Worm (Caenorhabditis elegans): ENCODE data around the gene Y45G5AM.9.

Gene Y45G5AM.9

DNA sequence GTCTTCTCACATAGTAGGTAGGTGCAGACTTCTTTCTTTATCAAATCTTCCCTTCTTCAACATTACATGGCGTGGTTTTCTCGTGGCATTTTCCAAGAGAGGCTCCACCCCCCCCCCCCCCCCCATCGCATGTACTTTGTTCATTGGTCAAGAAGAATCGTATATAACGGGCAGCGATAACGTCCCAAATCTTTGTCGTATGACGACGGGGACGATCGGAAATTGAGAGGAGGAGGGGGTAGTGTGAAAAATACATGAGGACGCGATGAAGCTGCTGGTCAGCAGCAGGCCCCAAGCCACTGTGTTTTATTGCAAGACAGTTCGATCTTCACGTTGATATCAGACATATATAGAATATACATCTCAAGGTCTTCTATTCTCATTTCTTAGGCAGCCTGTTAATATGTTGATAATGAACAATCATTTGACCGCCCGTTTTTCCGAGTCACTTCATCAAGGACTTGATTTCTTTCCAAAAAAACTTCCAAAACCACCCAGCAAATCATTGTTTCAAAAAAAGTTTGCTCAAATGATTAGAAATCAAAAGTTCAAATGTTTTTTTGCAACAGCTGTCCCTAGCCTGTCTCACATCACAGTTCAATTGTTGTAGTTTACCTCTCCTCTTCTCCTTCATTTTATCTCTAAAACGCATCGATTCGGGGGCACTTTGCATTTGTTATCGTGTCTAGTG is 7.8 kb downstream of the Y45G5AM.9 start (continued):
- no peak for TF ChIP-seq egl-43 (GFP tag; IDR thresholded peaks at IDR 0.05)
- peak; percentile 90 for TF ChIP-seq hlh-11 (tag; optimal IDR thresholded peaks at IDR 0.05)
- peak; percentile 82 for TF ChIP-seq dmd-6 (GFP tag; IDR thresholded peaks at IDR 0.05)
- TF ChIP-seq unc-39 (tag; optimal IDR thresholded peaks at IDR 0.05), result no peak
- TF ChIP-seq mes-2 (tag; optimal IDR thresholded peaks at IDR 0.05; ENCODE audit: poor library complexity, severe bottlenecking), result peak; percentile 14
- TF ChIP-seq pqm-1 (tag; optimal IDR thresholded peaks at IDR 0.05), result no peak
- peak; percentile 5 for TF ChIP-seq spr-3 (GFP tag; optimal IDR thresholded peaks at IDR 0.05)
- TF ChIP-seq arid-1 (GFP tag; conservative IDR thresholded peaks at IDR 0.05), result 0 out of 2 replicates have a peak, but pooled peaks have one; percentile 33
- TF ChIP-seq rbr-2 (tag; optimal IDR thresholded peaks at IDR 0.05), result no peak
- TF ChIP-seq dpl-1 (GFP tag; optimal IDR thresholded peaks at IDR 0.05), result no peak
- no peak for TF ChIP-seq ztf-11 (tag; optimal IDR thresholded peaks at IDR 0.05)
- no peak for TF ChIP-seq dmd-8 (GFP tag; IDR thresholded peaks at IDR 0.05)
- TF ChIP-seq lir-3 (tag; optimal IDR thresholded peaks at IDR 0.05), result no peak
- TF ChIP-seq duxl-1 (tag; optimal IDR thresholded peaks at IDR 0.05; ENCODE audit: poor library complexity), result peak; percentile 36
- no peak for TF ChIP-seq daf-8 (GFP tag; IDR thresholded peaks at IDR 0.05)
- TF ChIP-seq mdt-29 (GFP tag; IDR thresholded peaks at IDR 0.05), result 0 out of 2 replicates have a peak, but pooled peaks have one; percentile 34
- TF ChIP-seq skn-1 (tag; optimal IDR thresholded peaks at IDR 0.05), result no peak

DNA sequence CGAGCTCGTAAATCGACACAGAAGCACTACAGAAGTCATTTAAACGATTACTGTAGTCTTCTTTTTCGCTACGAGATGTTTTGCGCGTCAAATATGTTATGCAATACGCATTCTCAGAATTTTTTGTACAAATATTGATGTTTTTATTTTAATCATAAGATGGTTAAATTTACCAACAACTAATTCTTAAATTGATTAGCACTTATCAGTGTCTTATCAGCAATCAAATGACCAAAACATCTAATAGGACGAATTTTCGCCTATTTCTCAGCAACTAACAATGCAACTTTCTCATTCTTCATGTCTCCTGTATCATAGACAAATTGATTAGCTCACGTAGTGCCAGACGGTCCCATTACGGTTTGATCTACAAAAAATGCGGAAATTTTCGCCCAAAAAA is 8.6 kb downstream of the Y45G5AM.9 start:
- TF ChIP-seq R02D3.7 (tag; optimal IDR thresholded peaks at IDR 0.05) (no peak), nhr-28 (tag; optimal IDR thresholded peaks at IDR 0.05) (peak; percentile 6), lsy-2 (tag; optimal IDR thresholded peaks at IDR 0.05) (no peak), zip-11 (GFP tag; IDR thresholded peaks at IDR 0.05) (no peak), daf-16 (GFP tag; optimal IDR thresholded peaks at IDR 0.05) (no peak), daf-16 (tag; optimal IDR thresholded peaks at IDR 0.05) (peak; percentile 54)

DNA sequence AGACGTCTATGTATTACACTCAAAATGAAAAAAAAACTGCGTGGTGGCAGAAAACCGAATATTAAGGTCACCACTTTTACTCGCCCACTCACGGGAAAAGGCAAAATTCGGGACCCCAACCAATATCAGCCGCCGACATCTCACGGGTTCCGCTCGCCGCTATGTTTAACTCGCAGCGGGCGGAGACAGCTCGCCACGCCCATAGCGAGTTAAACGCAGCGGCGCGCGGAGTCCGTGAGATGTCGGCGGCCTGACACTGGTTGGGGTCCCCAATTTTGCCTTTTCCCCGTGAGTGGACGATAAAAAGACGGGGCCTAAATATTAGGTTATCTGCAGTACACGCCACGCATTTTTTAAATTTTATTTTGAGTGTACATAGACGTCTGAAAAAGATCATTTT is 11.9 kb downstream of the Y45G5AM.9 start:
- TF ChIP-seq daf-19 (GFP tag; conservative IDR thresholded peaks at IDR 0.05), result no peak
- no peak for TF ChIP-seq egl-27 (tag; optimal IDR thresholded peaks at IDR 0.05)
- TF ChIP-seq Y48G9A.11 (GFP tag; IDR thresholded peaks at IDR 0.05), result peak; percentile 25; the same call in 1 of the 2 replicates
- no peak for TF ChIP-seq lim-7 (GFP tag; IDR thresholded peaks at IDR 0.05)
- no peak for TF ChIP-seq ceh-44 (GFP tag; IDR thresholded peaks at IDR 0.05)
- no peak for TF ChIP-seq jun-1 (tag; optimal IDR thresholded peaks at IDR 0.05)
- no peak for TF ChIP-seq nhr-10 (tag; optimal IDR thresholded peaks at IDR 0.05)
- TF ChIP-seq mdl-1 (tag; optimal IDR thresholded peaks at IDR 0.05), result no peak
- TF ChIP-seq fkh-10 (GFP tag; optimal IDR thresholded peaks at IDR 0.05), result no peak
- no peak for TF ChIP-seq nhr-41 (GFP tag; IDR thresholded peaks at IDR 0.05)
- no peak for TF ChIP-seq sdz-12 (GFP tag; optimal IDR thresholded peaks at IDR 0.05)
- no peak for TF ChIP-seq gei-8 (GFP tag; optimal IDR thresholded peaks at IDR 0.05)
- TF ChIP-seq mxl-3 (GFP tag; optimal IDR thresholded peaks at IDR 0.05), result no peak
- no peak for TF ChIP-seq ZK546.5 (tag; optimal IDR thresholded peaks at IDR 0.05)
- TF ChIP-seq lin-1 (GFP tag; IDR thresholded peaks at IDR 0.05), result no peak
- no peak for TF ChIP-seq ces-1 (GFP tag; optimal IDR thresholded peaks at IDR 0.05)
- no peak for TF ChIP-seq hmg-1.1 (GFP tag; IDR thresholded peaks at IDR 0.05)
- no peak for TF ChIP-seq mes-2 (tag; optimal IDR thresholded peaks at IDR 0.05; ENCODE audit: poor library complexity, severe bottlenecking)
- no peak for TF ChIP-seq aha-1 (tag)
- TF ChIP-seq dpl-1 (GFP tag; optimal IDR thresholded peaks at IDR 0.05), result no peak
- 0 out of 2 replicates have a peak, but pooled peaks have one; percentile 8 for TF ChIP-seq lin-38 (GFP tag; IDR thresholded peaks at IDR 0.05)
- no peak for TF ChIP-seq lin-29 (GFP tag; IDR thresholded peaks at IDR 0.05)
- no peak for TF ChIP-seq ctbp-1 (GFP tag; IDR thresholded peaks at IDR 0.05)
- no peak for TF ChIP-seq Y105C5A.15 (GFP tag; IDR thresholded peaks at IDR 0.05)
- TF ChIP-seq dmd-8 (GFP tag; IDR thresholded peaks at IDR 0.05), result no peak
- TF ChIP-seq Y5F2A.4 (GFP tag; optimal IDR thresholded peaks at IDR 0.05), result no peak
- TF ChIP-seq ceh-20 (GFP tag; IDR thresholded peaks at IDR 0.05), result no peak
- 0 out of 2 replicates have a peak, but pooled peaks have one; percentile 26 for TF ChIP-seq egl-43 (GFP tag; IDR thresholded peaks at IDR 0.05)
- TF ChIP-seq hif-1 (tag; optimal IDR thresholded peaks at IDR 0.05), result no peak
